Worm (Caenorhabditis elegans): ENCODE measurements around the gene F48G7.7.

F48G7.7 gene

ce11 chrV:626321-626720 is at the start of gene F48G7.7:
F48G7.7 (minus strand) TSS chrV:626421.
- no peak for TF ChIP-seq ets-4 (tag; optimal IDR thresholded peaks at IDR 0.05)
- no peak for TF ChIP-seq nfya-1 (tag; optimal IDR thresholded peaks at IDR 0.05)
- TF ChIP-seq fkh-10 (GFP tag; optimal IDR thresholded peaks at IDR 0.05): no peak
- TF ChIP-seq hlh-6 (tag; optimal IDR thresholded peaks at IDR 0.05): no peak
- TF ChIP-seq pat-9 (tag; optimal IDR thresholded peaks at IDR 0.05): no peak
- TF ChIP-seq npax-4 (tag; optimal IDR thresholded peaks at IDR 0.05): no peak
- no peak for TF ChIP-seq ceh-2 (tag; optimal IDR thresholded peaks at IDR 0.05)
- TF ChIP-seq syd-9 (tag; optimal IDR thresholded peaks at IDR 0.05): no peak

ce11 chrV:674213-674612 is 48.0 kb upstream of the F48G7.7 start, which contains the start of gene sru-25:
sru-25 (minus strand) TSS chrV:674313.
- TF ChIP-seq ceh-30 (tag; optimal IDR thresholded peaks at IDR 0.05): no peak
- TF ChIP-seq tbx-2 (tag; optimal IDR thresholded peaks at IDR 0.05): no peak
- no peak for TF ChIP-seq pha-2 (tag; optimal IDR thresholded peaks at IDR 0.05)
- TF ChIP-seq pax-1 (tag; optimal IDR thresholded peaks at IDR 0.05): no peak
- TF ChIP-seq ceh-19 (GFP tag; optimal IDR thresholded peaks at IDR 0.05): no peak
- TF ChIP-seq F13H6.1 (tag; optimal IDR thresholded peaks at IDR 0.05): no peak
- TF ChIP-seq hlh-8 (tag; optimal IDR thresholded peaks at IDR 0.05): no peak
- no peak for TF ChIP-seq unc-3 (GFP tag; conservative IDR thresholded peaks at IDR 0.05)
- TF ChIP-seq unc-3 (tag; optimal IDR thresholded peaks at IDR 0.05): no peak
- no peak for TF ChIP-seq zip-5 (tag; optimal IDR thresholded peaks at IDR 0.05)
- no peak for TF ChIP-seq che-1 (tag; optimal IDR thresholded peaks at IDR 0.05)
- no peak for TF ChIP-seq ceh-48 (tag; optimal IDR thresholded peaks at IDR 0.05)
- no peak for TF ChIP-seq syd-9 (tag; optimal IDR thresholded peaks at IDR 0.05)
- no peak for TF ChIP-seq K02D7.2 (tag; optimal IDR thresholded peaks at IDR 0.05)
- no peak for TF ChIP-seq lin-11 (tag; optimal IDR thresholded peaks at IDR 0.05)
- TF ChIP-seq pqm-1 (tag; optimal IDR thresholded peaks at IDR 0.05): no peak
- TF ChIP-seq K09A11.1 (tag; optimal IDR thresholded peaks at IDR 0.05; ENCODE audit: insufficient read depth): no peak
- TF ChIP-seq Y22D7AL.16 (tag; optimal IDR thresholded peaks at IDR 0.05): no peak
- no peak for TF ChIP-seq ceh-31 (tag; optimal IDR thresholded peaks at IDR 0.05)

- no peak for TF ChIP-seq sdc-2 (tag; optimal IDR thresholded peaks at IDR 0.05)
- no peak for TF ChIP-seq ceh-30 (tag; optimal IDR thresholded peaks at IDR 0.05)
- TF ChIP-seq ceh-31 (tag; optimal IDR thresholded peaks at IDR 0.05): no peak
- TF ChIP-seq nhr-11 (tag; optimal IDR thresholded peaks at IDR 0.05): no peak
- no peak for TF ChIP-seq elt-4 (tag; optimal IDR thresholded peaks at IDR 0.05)
- TF ChIP-seq che-1 (tag; optimal IDR thresholded peaks at IDR 0.05): no peak
- TF ChIP-seq C38D4.7 (GFP tag; optimal IDR thresholded peaks at IDR 0.05): no peak
- TF ChIP-seq T23F11.4 (GFP tag; optimal IDR thresholded peaks at IDR 0.05): no peak
Measured at ce11 chrV:671342-671741, 45.1 kb upstream of the F48G7.7 start, which contains the start of gene sru-24. sru-24 (minus strand) TSS chrV:671442.

ce11 chrV:667459-667858 is 41.2 kb upstream of the F48G7.7 start, which contains the start of gene nhr-180:
nhr-180 (minus strand) TSS chrV:667510.
- no peak for TF ChIP-seq ceh-34 (tag; optimal IDR thresholded peaks at IDR 0.05)

- TF ChIP-seq unc-86 (tag; optimal IDR thresholded peaks at IDR 0.05) (no peak), che-1 (tag; optimal IDR thresholded peaks at IDR 0.05) (no peak), ztf-16 (tag; optimal IDR thresholded peaks at IDR 0.05) (no peak), ceh-9 (tag; optimal IDR thresholded peaks at IDR 0.05) (no peak), hlh-6 (tag; optimal IDR thresholded peaks at IDR 0.05) (no peak), pqm-1 (tag; optimal IDR thresholded peaks at IDR 0.05) (no peak), ceh-24 (tag; optimal IDR thresholded peaks at IDR 0.05) (no peak), ceh-2 (tag; optimal IDR thresholded peaks at IDR 0.05) (no peak), T23F11.4 (GFP tag; optimal IDR thresholded peaks at IDR 0.05) (no peak), gmeb-2 (tag; optimal IDR thresholded peaks at IDR 0.05) (no peak), ceh-22 (tag; optimal IDR thresholded peaks at IDR 0.05) (no peak), nhr-232 (tag; optimal IDR thresholded peaks at IDR 0.05) (no peak), odd-2 (tag; optimal IDR thresholded peaks at IDR 0.05) (no peak), mec-3 (tag; optimal IDR thresholded peaks at IDR 0.05; ENCODE audit: borderline replicate concordance) (no peak), tbx-7 (tag; optimal IDR thresholded peaks at IDR 0.05) (no peak), lin-11 (tag; optimal IDR thresholded peaks at IDR 0.05) (no peak), hlh-30 (tag; optimal IDR thresholded peaks at IDR 0.05; ENCODE audit: insufficient read depth) (no peak), ama-1 (optimal IDR thresholded peaks at IDR 0.05) (no peak), fkh-10 (GFP tag; optimal IDR thresholded peaks at IDR 0.05) (no peak), hlh-15 (tag; optimal IDR thresholded peaks at IDR 0.05) (no peak)
Measured at ce11 chrV:664337-664847, 38.2 kb upstream of the F48G7.7 start, which contains the start of the genes F31F4.11 and srh-266. F31F4.11 (minus strand) TSS chrV:664437. srh-266 (plus strand) TSS chrV:664797.
